Worm (Caenorhabditis elegans) whole organism, L2 larva: Measurements from ENCODE around the gene eri-1.

Source experiments
- C34F6.9 ChIP-seq: fragments of 150-350 bp; optimal IDR thresholded peaks from 2 replicates; lab custom pipeline; 2014; ENCODE audit warnings: missing biosample characterization, missing genetic modification characterization
- F13H6.1 ChIP-seq: sonication (generic microtip); optimal IDR thresholded peaks from 2 replicates; lab custom pipeline; 2016; ENCODE audit warnings: missing genetic modification characterization, missing compliant biosample characterization
- R02D3.7 ChIP-seq: fragments of 150-350 bp; optimal IDR thresholded peaks from 2 replicates; lab custom pipeline; 2014; ENCODE audit warnings: missing biosample characterization, missing genetic modification characterization
- Y55F3AM.14 ChIP-seq: fragments of 200-800 bp; sonication (Bioruptor generic); optimal IDR thresholded peaks from 2 replicates; lab custom pipeline; 2018; ENCODE audit warnings: mild to moderate bottlenecking, missing genetic modification characterization, missing compliant biosample characterization
- ZK546.5 ChIP-seq: sonication (generic microtip); optimal IDR thresholded peaks from 2 replicates; lab custom pipeline; 2017; ENCODE audit warnings: missing biosample characterization, missing genetic modification characterization
- alr-1 ChIP-seq: fragments of 150-350 bp; optimal IDR thresholded peaks from 2 replicates; lab custom pipeline; 2014; ENCODE audit warnings: missing biosample characterization, missing genetic modification characterization
- aly-2 ChIP-seq: fragments of 150-350 bp; optimal IDR thresholded peaks from 2 replicates; lab custom pipeline; 2014; ENCODE audit warnings: missing biosample characterization, missing genetic modification characterization
- ama-1 ChIP-seq: fragments of 150-350 bp; optimal IDR thresholded peaks from 2 replicates; lab custom pipeline; 2018; ENCODE audit warnings: inconsistent platforms
- blmp-1 ChIP-seq: sonication (generic microtip); optimal IDR thresholded peaks from 2 replicates; lab custom pipeline; 2017; ENCODE audit warnings: missing genetic modification characterization, mild to moderate bottlenecking, missing compliant biosample characterization, antibody characterized with exemption, moderate library complexity; ENCODE audit not compliant: insufficient read depth
- ceh-16 ChIP-seq: fragments of 150-350 bp; optimal IDR thresholded peaks from 2 replicates; lab custom pipeline; 2014; ENCODE audit warnings: missing biosample characterization, missing genetic modification characterization
- ceh-82 ChIP-seq: fragments of 150-350 bp; optimal IDR thresholded peaks from 2 replicates; lab custom pipeline; 2014; ENCODE audit warnings: missing biosample characterization, missing genetic modification characterization
- crh-2 ChIP-seq: sonication (generic microtip); optimal IDR thresholded peaks from 2 replicates; lab custom pipeline; 2017; ENCODE audit warnings: missing biosample characterization, missing genetic modification characterization
- dmd-4 ChIP-seq: sonication (generic microtip); optimal IDR thresholded peaks from 2 replicates; lab custom pipeline; 2017; ENCODE audit warnings: missing biosample characterization, missing genetic modification characterization
- egl-27 ChIP-seq: sonication (generic microtip); optimal IDR thresholded peaks from 3 replicates; lab custom pipeline; 2017; ENCODE audit warnings: missing biosample characterization, missing genetic modification reagents, missing genetic modification characterization
- elt-1 ChIP-seq: fragments of 150-350 bp; optimal IDR thresholded peaks from 2 replicates; lab custom pipeline; 2014; ENCODE audit warnings: missing biosample characterization, missing genetic modification characterization
- elt-3 ChIP-seq: sonication (generic microtip); optimal IDR thresholded peaks from 2 replicates; lab custom pipeline; 2017; ENCODE audit warnings: missing biosample characterization, missing genetic modification characterization
- fos-1 ChIP-seq: fragments of 150-350 bp; optimal IDR thresholded peaks from 2 replicates; lab custom pipeline; 2014; ENCODE audit warnings: missing biosample characterization, missing genetic modification characterization
- gmeb-1 ChIP-seq: fragments of 150-350 bp; optimal IDR thresholded peaks from 2 replicates; lab custom pipeline; 2014; ENCODE audit warnings: missing biosample characterization, missing genetic modification characterization
- lin-11 ChIP-seq: fragments of 150-350 bp; sonication (generic microtip); optimal IDR thresholded peaks from 2 replicates; lab custom pipeline; 2014; ENCODE audit warnings: missing biosample characterization, missing genetic modification characterization, inconsistent platforms, mixed read lengths
- lin-13 ChIP-seq: fragments of 150-350 bp; optimal IDR thresholded peaks from 2 replicates; lab custom pipeline; 2014; ENCODE audit warnings: missing biosample characterization, missing genetic modification reagents, missing genetic modification characterization
- lin-39 ChIP-seq: fragments of 150-350 bp; optimal IDR thresholded peaks from 2 replicates; lab custom pipeline; 2014; ENCODE audit warnings: missing biosample characterization, missing genetic modification reagents, missing genetic modification characterization
- lsy-2 ChIP-seq, 2 experiments: fragments of 150-350 bp in 1 of 2; sonication (generic microtip) in 1 of 2; optimal IDR thresholded peaks; 2 replicates each; lab custom pipeline; 2014 to 2017; ENCODE audit warnings: missing biosample characterization in 2 of 2, missing genetic modification characterization in 2 of 2
- mab-5 ChIP-seq: fragments of 150-350 bp; optimal IDR thresholded peaks from 2 replicates; lab custom pipeline; 2014; ENCODE audit warnings: missing biosample characterization, missing genetic modification characterization
- mbf-1 ChIP-seq: sonication (generic microtip); optimal IDR thresholded peaks from 2 replicates; lab custom pipeline; 2017; ENCODE audit warnings: missing biosample characterization, missing genetic modification characterization
- mdl-1 ChIP-seq, 2 experiments: fragments of 150-350 bp in 1 of 2; sonication (generic microtip) in 1 of 2; optimal IDR thresholded peaks; 2 replicates each; lab custom pipeline; 2017; ENCODE audit warnings: missing biosample characterization in 2 of 2, missing genetic modification characterization in 2 of 2
- nhr-10 ChIP-seq: sonication (generic microtip); optimal IDR thresholded peaks from 2 replicates; lab custom pipeline; 2017; ENCODE audit warnings: missing biosample characterization, missing genetic modification characterization
- nhr-11 ChIP-seq: fragments of 150-350 bp; optimal IDR thresholded peaks from 2 replicates; lab custom pipeline; 2014; ENCODE audit warnings: missing biosample characterization, missing genetic modification characterization
- nhr-12 ChIP-seq: fragments of 150-350 bp; optimal IDR thresholded peaks from 2 replicates; lab custom pipeline; 2014; ENCODE audit warnings: missing biosample characterization, missing genetic modification characterization
- nhr-129 ChIP-seq: fragments of 150-350 bp; optimal IDR thresholded peaks from 2 replicates; lab custom pipeline; 2014; ENCODE audit warnings: missing biosample characterization, missing genetic modification characterization
- nhr-21 ChIP-seq: fragments of 150-350 bp; optimal IDR thresholded peaks from 2 replicates; lab custom pipeline; 2014; ENCODE audit warnings: missing biosample characterization, missing genetic modification characterization
- nhr-23 ChIP-seq: fragments of 150-350 bp; optimal IDR thresholded peaks from 2 replicates; lab custom pipeline; 2014; ENCODE audit warnings: missing biosample characterization, missing genetic modification reagents, missing genetic modification characterization
- nhr-237 ChIP-seq: fragments of 150-350 bp; optimal IDR thresholded peaks from 2 replicates; lab custom pipeline; 2014; ENCODE audit warnings: missing biosample characterization, missing genetic modification characterization
- nhr-25 ChIP-seq: fragments of 150-350 bp; sonication (generic microtip); optimal IDR thresholded peaks from 3 replicates; lab custom pipeline; 2014; ENCODE audit warnings: missing biosample characterization, missing genetic modification characterization
- nhr-6 ChIP-seq: fragments of 150-350 bp; optimal IDR thresholded peaks from 2 replicates; lab custom pipeline; 2014; ENCODE audit warnings: missing biosample characterization, missing genetic modification characterization
- nhr-77 ChIP-seq: fragments of 150-350 bp; optimal IDR thresholded peaks from 2 replicates; lab custom pipeline; 2014; ENCODE audit warnings: missing biosample characterization, missing genetic modification characterization
- peb-1 ChIP-seq: fragments of 150-350 bp; optimal IDR thresholded peaks from 2 replicates; lab custom pipeline; 2014; ENCODE audit warnings: missing biosample characterization, missing genetic modification characterization
- sem-4 ChIP-seq: fragments of 150-350 bp; optimal IDR thresholded peaks from 2 replicates; lab custom pipeline; 2014; ENCODE audit warnings: missing biosample characterization, missing genetic modification reagents, missing genetic modification characterization
- skn-1 ChIP-seq: sonication (generic microtip); optimal IDR thresholded peaks from 2 replicates; lab custom pipeline; 2017; ENCODE audit warnings: missing biosample characterization, missing genetic modification characterization
- sma-3 ChIP-seq: sonication (generic microtip); optimal IDR thresholded peaks from 2 replicates; lab custom pipeline; 2016; ENCODE audit warnings: missing genetic modification reagents, missing genetic modification characterization, missing compliant biosample characterization
- sma-9 ChIP-seq, 2 experiments: fragments of 150-350 bp in 1 of 2; sonication (generic microtip) in 1 of 2; optimal IDR thresholded peaks; 2 replicates each; lab custom pipeline; 2014 to 2016; ENCODE audit warnings: missing genetic modification characterization in 2 of 2, mild to moderate bottlenecking in 1 of 2, missing biosample characterization in 1 of 2, missing compliant biosample characterization in 1 of 2, missing genetic modification reagents in 1 of 2, moderate library complexity in 1 of 2
- snpc-4 ChIP-seq: fragments of 150-350 bp; optimal IDR thresholded peaks from 2 replicates; lab custom pipeline; 2014; ENCODE audit warnings: missing biosample characterization, missing genetic modification characterization
- unc-39 ChIP-seq: fragments of 150-350 bp; optimal IDR thresholded peaks from 2 replicates; lab custom pipeline; 2014; ENCODE audit warnings: missing biosample characterization, missing genetic modification characterization
- unc-55 ChIP-seq: fragments of 150-350 bp; sonication (generic microtip); optimal IDR thresholded peaks from 3 replicates; lab custom pipeline; 2014; ENCODE audit warnings: missing biosample characterization, missing genetic modification reagents, missing genetic modification characterization
- unc-62 ChIP-seq: fragments of 150-350 bp; optimal IDR thresholded peaks from 2 replicates; lab custom pipeline; 2014; ENCODE audit warnings: missing biosample characterization, missing genetic modification reagents, missing genetic modification characterization
- zag-1 ChIP-seq: fragments of 150-350 bp; optimal IDR thresholded peaks from 2 replicates; lab custom pipeline; 2014; ENCODE audit warnings: missing biosample characterization, missing genetic modification characterization
- ztf-1 ChIP-seq: fragments of 200-800 bp; sonication (Bioruptor generic); conservative IDR thresholded peaks from 2 replicates; pipeline ENCODE4 v1.3.6; 2022; ENCODE audit warnings: missing genetic modification characterization, missing compliant biosample characterization
- ztf-11 ChIP-seq: sonication (generic microtip); optimal IDR thresholded peaks from 2 replicates; lab custom pipeline; 2017; ENCODE audit warnings: missing biosample characterization, missing genetic modification characterization
- ztf-4 ChIP-seq: fragments of 150-350 bp; optimal IDR thresholded peaks from 2 replicates; lab custom pipeline; 2014; ENCODE audit warnings: missing biosample characterization, missing genetic modification characterization

The eri-1 gene

DNA sequence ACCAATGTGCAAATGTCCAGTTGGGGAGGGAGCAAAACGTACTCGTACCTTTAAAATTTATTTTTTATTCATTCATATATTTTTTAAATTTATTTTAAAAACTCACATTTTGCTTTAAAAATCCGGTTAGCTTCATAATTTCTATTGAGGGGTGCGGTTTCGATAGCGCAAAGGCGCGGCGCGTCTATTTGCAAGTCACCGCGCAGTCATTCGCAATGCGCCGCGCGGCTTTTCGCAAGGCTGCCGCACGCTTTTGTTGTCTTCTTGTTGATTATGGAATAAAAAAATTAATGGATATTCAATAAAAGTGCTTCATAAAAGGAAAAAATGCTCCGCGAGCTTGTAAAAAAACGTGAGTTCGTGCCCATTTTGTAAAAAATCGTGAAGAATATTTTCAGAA lies 29.5 kb downstream of the eri-1 start, which contains the start of the genes ears-2 and uncp-18:
ears-2 (minus strand) TSS at position 190 of the 400 bp plus-strand sequence.
uncp-18 (plus strand) TSS at position 282 of the 400 bp plus-strand sequence.
- TF ChIP-seq ztf-4 (tag; lab: Kevin White, UChicago) (peak; percentile 85), fos-1 (tag; lab: Kevin White, UChicago) (peak; percentile 53), nhr-23 (tag; lab: Kevin White, UChicago) (no peak), crh-2 (tag; lab: Kevin White, UChicago) (peak; percentile 85), sem-4 (tag; lab: Kevin White, UChicago) (peak; percentile 88), ztf-1 (GFP tag; lab: Robert Waterston, UW) (no peak), blmp-1 (tag; lab: Kevin White, UChicago) (peak; percentile 39), Y55F3AM.14 (GFP tag; lab: Kevin White, UChicago) (peak; percentile 74), ceh-82 (peak; percentile 76), aly-2 (tag; lab: Kevin White, UChicago) (no peak), skn-1 (tag; lab: Kevin White, UChicago) (peak; percentile 77), ZK546.5 (tag; lab: Kevin White, UChicago) (peak; percentile 49), nhr-129 (tag; lab: Kevin White, UChicago) (peak; percentile 81), nhr-25 (tag; lab: Kevin White, UChicago) (peak; percentile 88), sma-9 (GFP tag; optimal IDR thresholded peaks at IDR 0.05; lab: Kevin White, UChicago) (peak; percentile 93), sma-9 (tag; optimal IDR thresholded peaks at IDR 0.05; lab: Kevin White, UChicago) (no peak), dmd-4 (no peak), peb-1 (no peak), lin-13 (GFP tag; lab: Kevin White, UChicago) (peak; percentile 94), nhr-77 (tag; lab: Kevin White, UChicago) (peak; percentile 39), nhr-6 (peak; percentile 86), gmeb-1 (tag; lab: Kevin White, UChicago) (peak; percentile 85), unc-39 (tag; lab: Kevin White, UChicago) (no peak), mab-5 (peak; percentile 91), elt-3 (tag; lab: Kevin White, UChicago) (no peak), C34F6.9 (tag; lab: Kevin White, UChicago) (peak; percentile 75), nhr-10 (tag; lab: Kevin White, UChicago) (peak; percentile 53), ceh-16 (tag; lab: Kevin White, UChicago) (peak; percentile 25), sma-3 (GFP tag; lab: Kevin White, UChicago) (peak; percentile 97), nhr-12 (tag; lab: Kevin White, UChicago) (no peak), zag-1 (peak; percentile 40), unc-62 (GFP tag; lab: Kevin White, UChicago) (no peak), nhr-21 (tag; lab: Kevin White, UChicago) (peak; percentile 80), lin-11 (tag; lab: Kevin White, UChicago) (peak; percentile 97), ztf-11 (tag; lab: Kevin White, UChicago) (peak; percentile 23), F13H6.1 (tag; lab: Kevin White, UChicago) (peak; percentile 95), elt-1 (tag; lab: Kevin White, UChicago) (no peak), nhr-237 (no peak), snpc-4 (peak; percentile 62), alr-1 (tag; lab: Kevin White, UChicago) (no peak), nhr-11 (tag; lab: Kevin White, UChicago) (peak; percentile 36), lin-39 (tag; lab: Kevin White, UChicago) (no peak), mdl-1 (tag; optimal IDR thresholded peaks at IDR 0.05; lab: Kevin White, UChicago) (peak; percentile 12 to 56), ama-1 (lab: Kevin White, UChicago) (no peak), unc-55 (GFP tag; lab: Kevin White, UChicago) (peak; percentile 94), lsy-2 (tag; optimal IDR thresholded peaks at IDR 0.05; lab: Kevin White, UChicago) (peak; percentile 80 to 95), R02D3.7 (tag; lab: Kevin White, UChicago) (peak; percentile 36), egl-27 (tag; lab: Kevin White, UChicago) (peak; percentile 62), mbf-1 (no peak)
